Fruit fly (Drosophila melanogaster): ENCODE results near the gene Tip60.

The Tip60 gene

dm6 chrX:4116834-4117736 is at the start of gene Tip60, which contains the start of gene tyf:
TSS of gene Tip60 (minus strand) at chrX:4117487.
TSS of gene tyf (plus strand) at chrX:4117020.
- TF ChIP-seq psq (optimal IDR thresholded peaks at IDR 0.05) = no peak
- no peak for TF ChIP-seq Dll (optimal IDR thresholded peaks at IDR 0.05)
- no peak for TF ChIP-seq EcR (GFP tag; optimal IDR thresholded peaks at IDR 0.05)
- TF ChIP-seq pan (optimal IDR thresholded peaks at IDR 0.05) = no peak
- TF ChIP-seq usp (GFP tag; optimal IDR thresholded peaks at IDR 0.05) = no peak
- no peak for TF ChIP-seq CG8478 (optimal IDR thresholded peaks at IDR 0.05)

DNA sequence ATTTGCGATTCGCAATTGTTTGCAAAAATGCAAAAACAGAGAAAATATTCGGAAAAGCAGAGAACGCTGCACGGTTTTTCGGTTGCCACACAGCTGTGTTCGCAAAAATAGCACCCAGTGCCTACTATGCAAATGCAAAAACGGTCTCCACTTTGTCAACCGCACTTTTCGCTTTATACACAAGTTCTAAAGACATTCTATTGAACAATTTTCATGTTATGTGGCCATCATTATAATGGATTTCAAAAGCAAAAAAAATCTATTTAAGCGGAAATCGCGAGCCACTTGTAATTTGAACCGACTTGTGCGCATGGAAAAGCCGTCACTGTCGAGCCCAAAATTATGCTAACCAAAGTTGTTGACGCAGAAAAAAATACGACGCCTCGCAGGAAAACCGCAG is 33.7 kb upstream of the Tip60 start:
- TF ChIP-seq Dll (optimal IDR thresholded peaks at IDR 0.05) (no peak), psq (optimal IDR thresholded peaks at IDR 0.05) (no peak), CG8478 (optimal IDR thresholded peaks at IDR 0.05) (no peak), pan (optimal IDR thresholded peaks at IDR 0.05) (no peak), usp (GFP tag; optimal IDR thresholded peaks at IDR 0.05) (no peak), EcR (GFP tag; optimal IDR thresholded peaks at IDR 0.05) (no peak)

- TF ChIP-seq usp (GFP tag; optimal IDR thresholded peaks at IDR 0.05) = no peak
Measured at dm6 chrX:4139043-4139442, 21.8 kb upstream of the Tip60 start.

- no peak for TF ChIP-seq EcR (GFP tag; optimal IDR thresholded peaks at IDR 0.05)
- TF ChIP-seq Dll (optimal IDR thresholded peaks at IDR 0.05) = no peak
- TF ChIP-seq pan (optimal IDR thresholded peaks at IDR 0.05) = no peak
- no peak for TF ChIP-seq psq (optimal IDR thresholded peaks at IDR 0.05)
- no peak for TF ChIP-seq CG8478 (optimal IDR thresholded peaks at IDR 0.05)
- no peak for TF ChIP-seq usp (GFP tag; optimal IDR thresholded peaks at IDR 0.05)
Measured at dm6 chrX:4131049-4131629, 13.9 kb upstream of the Tip60 start, which contains the start of gene GlcAT-I. TSS of gene GlcAT-I (plus strand) at chrX:4131211.

DNA sequence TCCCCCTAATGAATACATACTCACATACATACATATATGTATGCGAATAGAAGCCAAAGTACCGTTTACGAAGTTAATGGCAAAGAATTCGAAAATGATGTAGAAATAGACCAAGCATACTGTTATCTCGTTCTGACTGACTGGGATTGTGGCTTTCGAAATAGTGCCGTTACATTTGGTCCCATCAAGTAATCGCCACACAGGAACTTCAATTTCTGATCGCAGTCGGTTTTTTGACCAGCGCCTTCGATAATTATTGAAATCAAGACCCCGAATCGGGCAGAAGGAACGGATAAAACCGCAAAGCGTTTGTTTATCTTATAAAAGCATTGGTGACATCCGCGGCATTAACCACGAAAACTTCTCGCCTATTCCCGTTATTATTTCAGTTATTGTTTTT is 2.3 kb upstream of the Tip60 start:
- TF ChIP-seq EcR (GFP tag; optimal IDR thresholded peaks at IDR 0.05) = no peak
- no peak for TF ChIP-seq CG8478 (optimal IDR thresholded peaks at IDR 0.05)
- no peak for TF ChIP-seq Dll (optimal IDR thresholded peaks at IDR 0.05)
- no peak for TF ChIP-seq pan (optimal IDR thresholded peaks at IDR 0.05)
- no peak for TF ChIP-seq psq (optimal IDR thresholded peaks at IDR 0.05)
- TF ChIP-seq usp (GFP tag; optimal IDR thresholded peaks at IDR 0.05) = no peak

DNA sequence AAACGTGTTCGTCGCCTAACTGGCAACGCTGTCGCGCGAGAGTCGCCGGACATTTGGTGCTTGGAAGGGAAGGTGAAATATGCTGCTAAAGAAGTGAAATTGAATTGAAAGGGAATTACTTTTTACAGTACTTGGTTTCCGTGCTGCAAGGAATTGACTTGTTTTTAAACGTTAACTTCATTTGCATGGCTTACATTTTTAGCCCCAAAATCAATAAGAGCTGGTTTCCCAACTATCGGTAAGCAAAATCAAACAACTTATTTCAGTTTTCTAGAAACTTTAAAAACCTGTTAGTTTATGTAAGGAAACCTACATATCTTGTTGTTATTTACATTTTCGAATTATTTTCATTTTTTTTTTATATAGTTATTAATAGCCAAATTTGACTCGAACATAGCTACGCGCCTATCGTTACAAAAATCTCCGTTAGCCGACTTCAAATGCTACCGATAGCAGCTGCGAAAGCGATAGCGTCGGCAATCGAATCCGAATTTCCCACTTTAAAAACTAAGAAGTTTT is 3.5 kb downstream of the Tip60 start, which contains the start of the genes dgt4 and Nsun2:
dgt4 (plus strand) TSS at position 4 of the 519 bp plus-strand sequence.
Nsun2 (minus strand) TSS at position 37 of the 519 bp plus-strand sequence.
- TF ChIP-seq EcR (GFP tag; optimal IDR thresholded peaks at IDR 0.05) (no peak), psq (optimal IDR thresholded peaks at IDR 0.05) (no peak), pan (optimal IDR thresholded peaks at IDR 0.05) (no peak), usp (GFP tag; optimal IDR thresholded peaks at IDR 0.05) (no peak), CG8478 (optimal IDR thresholded peaks at IDR 0.05) (no peak)

DNA sequence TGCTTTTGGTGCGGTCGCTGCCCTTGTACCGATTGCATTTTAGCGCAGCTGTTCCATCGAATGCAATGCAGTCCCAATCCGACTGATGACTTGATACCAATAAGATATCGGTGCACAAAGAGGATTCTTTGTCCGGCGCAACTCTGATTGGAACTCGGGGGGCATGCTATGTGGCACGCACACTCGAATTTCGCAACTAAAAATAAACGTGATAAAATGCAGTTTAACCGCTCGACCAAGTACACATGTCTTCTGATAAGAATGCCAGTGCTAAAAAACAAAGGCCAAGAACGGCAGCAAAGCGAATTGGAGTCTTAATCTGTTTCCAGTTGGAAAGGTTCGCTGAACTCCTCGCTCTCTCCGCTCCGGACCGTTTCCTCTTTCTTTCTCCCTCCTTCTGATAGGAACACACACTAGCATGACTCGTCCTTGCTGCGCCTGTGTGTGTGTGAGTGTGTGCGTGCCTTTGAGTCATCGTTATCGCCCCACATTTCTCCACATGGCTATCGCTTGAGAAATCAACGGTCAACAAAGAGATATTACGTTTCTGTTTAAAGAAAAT is 8.6 kb downstream of the Tip60 start:
- TF ChIP-seq CG8478 (optimal IDR thresholded peaks at IDR 0.05) = no peak
- TF ChIP-seq Dll (optimal IDR thresholded peaks at IDR 0.05) = no peak
- TF ChIP-seq EcR (GFP tag; optimal IDR thresholded peaks at IDR 0.05) = no peak
- TF ChIP-seq psq (optimal IDR thresholded peaks at IDR 0.05) = no peak
- no peak for TF ChIP-seq pan (optimal IDR thresholded peaks at IDR 0.05)
- no peak for TF ChIP-seq usp (GFP tag; optimal IDR thresholded peaks at IDR 0.05)

dm6 chrX:4108114-4108439 is 9.2 kb downstream of the Tip60 start:
- TF ChIP-seq CG8478 (optimal IDR thresholded peaks at IDR 0.05) = no peak
- TF ChIP-seq usp (GFP tag; optimal IDR thresholded peaks at IDR 0.05) = no peak
- TF ChIP-seq EcR (GFP tag; optimal IDR thresholded peaks at IDR 0.05) = no peak
- no peak for TF ChIP-seq Dll (optimal IDR thresholded peaks at IDR 0.05)
- no peak for TF ChIP-seq pan (optimal IDR thresholded peaks at IDR 0.05)
- TF ChIP-seq psq (optimal IDR thresholded peaks at IDR 0.05) = no peak

DNA sequence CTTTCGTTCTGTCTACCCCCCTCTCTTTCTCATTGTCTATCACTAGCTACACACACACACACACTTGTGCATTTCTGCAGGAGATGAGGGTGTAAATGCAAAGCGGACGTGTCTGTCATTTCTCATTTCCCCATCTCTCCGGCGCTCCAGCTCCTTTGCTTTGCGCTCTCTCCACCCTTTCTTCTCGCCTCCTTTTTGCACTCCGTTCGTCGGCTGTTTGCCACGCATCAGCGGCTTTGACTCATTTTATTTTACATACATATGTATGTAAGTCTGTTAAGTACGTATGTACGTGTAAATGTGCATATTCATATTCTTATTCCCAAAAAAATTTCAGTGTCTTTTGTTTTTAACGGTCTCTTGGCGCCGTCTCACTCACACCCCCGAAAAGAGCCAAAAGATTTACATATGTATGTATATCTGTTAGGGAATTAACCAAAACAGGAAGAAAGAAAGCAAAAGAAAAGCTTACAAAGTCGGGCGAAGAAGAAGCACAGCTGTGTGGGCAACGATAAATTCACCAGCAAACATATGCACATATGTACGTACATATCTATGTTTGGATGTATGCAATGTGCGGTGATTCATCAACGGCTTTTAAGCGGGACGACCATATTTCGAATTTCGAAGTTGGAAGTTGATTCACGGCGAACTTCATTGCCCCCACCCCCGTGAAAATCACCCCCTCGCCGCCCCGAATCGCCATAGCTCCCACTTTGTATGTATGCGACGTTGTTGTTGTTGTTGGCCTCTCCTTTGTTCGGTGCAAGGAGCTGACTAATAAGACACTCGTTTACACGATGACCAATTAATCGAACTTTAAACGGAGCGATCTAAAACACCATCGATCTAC is 9.8 kb downstream of the Tip60 start:
- TF ChIP-seq pan (optimal IDR thresholded peaks at IDR 0.05) (no peak), psq (optimal IDR thresholded peaks at IDR 0.05) (no peak), CG8478 (optimal IDR thresholded peaks at IDR 0.05) (no peak), EcR (GFP tag; optimal IDR thresholded peaks at IDR 0.05) (no peak), usp (GFP tag; optimal IDR thresholded peaks at IDR 0.05) (no peak), Dll (optimal IDR thresholded peaks at IDR 0.05) (no peak)

DNA sequence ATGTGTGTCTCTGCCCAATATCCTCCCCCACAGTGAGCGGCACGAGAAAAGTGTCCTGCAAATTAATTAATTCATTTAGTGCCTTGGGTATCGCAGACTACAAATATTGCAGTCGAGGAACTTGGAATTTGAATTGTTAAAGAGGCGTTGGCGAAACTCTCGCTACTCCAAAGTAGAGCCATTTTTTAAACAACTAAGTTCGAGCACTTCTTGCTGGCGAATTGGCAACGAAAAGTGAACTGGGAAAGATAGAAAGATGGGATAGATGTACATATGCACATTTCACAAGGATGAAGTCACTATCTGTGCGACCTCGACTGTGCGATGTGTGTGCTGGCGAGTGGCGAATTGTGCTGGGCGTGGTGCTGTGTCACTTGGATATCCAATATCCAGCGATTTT is 10.5 kb downstream of the Tip60 start:
- TF ChIP-seq EcR (GFP tag; optimal IDR thresholded peaks at IDR 0.05) = no peak
- TF ChIP-seq CG8478 (optimal IDR thresholded peaks at IDR 0.05) = no peak
- no peak for TF ChIP-seq usp (GFP tag; optimal IDR thresholded peaks at IDR 0.05)
- no peak for TF ChIP-seq psq (optimal IDR thresholded peaks at IDR 0.05)
- TF ChIP-seq pan (optimal IDR thresholded peaks at IDR 0.05) = no peak
- TF ChIP-seq Dll (optimal IDR thresholded peaks at IDR 0.05) = no peak

dm6 chrX:4106240-4106639 is 11.0 kb downstream of the Tip60 start:
- TF ChIP-seq usp (GFP tag; optimal IDR thresholded peaks at IDR 0.05) (no peak), pan (optimal IDR thresholded peaks at IDR 0.05) (no peak), psq (optimal IDR thresholded peaks at IDR 0.05) (no peak), Dll (optimal IDR thresholded peaks at IDR 0.05) (no peak), EcR (GFP tag; optimal IDR thresholded peaks at IDR 0.05) (no peak)
